Worm (Caenorhabditis elegans): ENCODE results near the gene C44H9.4.

The C44H9.4 gene

DNA sequence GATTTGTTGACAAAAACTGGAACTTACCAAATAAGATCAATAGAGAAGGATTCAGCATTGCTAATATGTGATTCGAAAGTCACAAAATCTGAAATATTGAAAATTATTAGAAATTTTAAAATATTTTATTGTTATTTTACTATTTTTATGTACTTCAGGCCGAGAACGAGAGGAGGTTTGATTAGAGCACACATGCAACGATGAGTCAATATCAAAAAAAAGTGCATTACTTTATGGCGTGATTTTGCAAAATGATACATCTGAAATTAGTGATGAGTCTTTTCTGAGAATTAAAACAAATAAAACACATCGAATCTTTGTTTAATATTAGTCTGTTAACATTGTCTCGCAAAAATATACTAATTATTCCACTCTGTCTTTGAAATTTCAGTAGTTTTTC lies 9.3 kb downstream of the C44H9.4 start:
- no peak for TF ChIP-seq ceh-43 (GFP tag; optimal IDR thresholded peaks at IDR 0.05)
- TF ChIP-seq ham-2 (GFP tag; optimal IDR thresholded peaks at IDR 0.05): no peak
- no peak for TF ChIP-seq M03D4.4 (tag; optimal IDR thresholded peaks at IDR 0.05)
- no peak for TF ChIP-seq flh-1 (GFP tag; optimal IDR thresholded peaks at IDR 0.05)
- TF ChIP-seq ztf-11 (tag; optimal IDR thresholded peaks at IDR 0.05): no peak
- no peak for TF ChIP-seq cnd-1 (tag; optimal IDR thresholded peaks at IDR 0.05)
- TF ChIP-seq lsy-2 (tag; optimal IDR thresholded peaks at IDR 0.05): no peak

- TF ChIP-seq ceh-39 (tag; optimal IDR thresholded peaks at IDR 0.05) (no peak), nhr-28 (tag; optimal IDR thresholded peaks at IDR 0.05) (no peak), zip-8 (tag; optimal IDR thresholded peaks at IDR 0.05) (no peak), nhr-2 (tag; optimal IDR thresholded peaks at IDR 0.05) (no peak), unc-39 (tag; optimal IDR thresholded peaks at IDR 0.05) (no peak), sem-2 (GFP tag; optimal IDR thresholded peaks at IDR 0.05) (no peak), ceh-83 (GFP tag; optimal IDR thresholded peaks at IDR 0.05) (no peak)
These were observed 9.8 kb downstream of the C44H9.4 start, which contains the start of gene C44H9.6 for ce11 chrV:12845247-12845646. C44H9.6 (minus strand) TSS chrV:12845347.

- TF ChIP-seq ceh-43 (GFP tag; optimal IDR thresholded peaks at IDR 0.05) (no peak), sem-2 (GFP tag; optimal IDR thresholded peaks at IDR 0.05) (no peak), lsy-2 (tag; optimal IDR thresholded peaks at IDR 0.05) (no peak), lin-13 (tag; optimal IDR thresholded peaks at IDR 0.05) (no peak)
These were observed 14.2 kb downstream of the C44H9.4 start, which contains the start of gene C44H9.5 for ce11 chrV:12849736-12850135. C44H9.5 (minus strand) TSS chrV:12849864.

DNA sequence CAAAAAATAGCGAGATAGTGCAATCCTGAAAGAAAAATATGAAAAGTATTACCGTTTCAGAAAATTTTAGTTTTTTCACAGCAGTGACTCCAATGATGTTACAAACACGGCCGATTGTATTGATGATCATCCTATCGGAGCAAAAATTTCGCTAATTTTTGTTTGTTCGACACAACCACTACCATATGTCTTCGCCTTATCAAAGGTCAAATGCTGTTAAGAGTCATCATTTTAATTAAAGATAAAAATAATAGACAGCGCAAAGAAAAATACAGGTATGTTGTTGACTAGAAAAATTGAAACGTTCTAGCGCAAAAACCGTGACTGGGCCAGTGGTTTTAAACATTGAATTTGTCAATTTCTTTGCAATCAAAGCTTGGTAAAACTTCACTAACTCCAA lies 16.9 kb downstream of the C44H9.4 start:
- TF ChIP-seq ztf-11 (tag; optimal IDR thresholded peaks at IDR 0.05) (no peak), mep-1 (tag; optimal IDR thresholded peaks at IDR 0.05) (no peak), ceh-39 (tag; optimal IDR thresholded peaks at IDR 0.05) (no peak), bed-3 (GFP tag; optimal IDR thresholded peaks at IDR 0.05) (no peak), unc-120 (tag; optimal IDR thresholded peaks at IDR 0.05; ENCODE audit: poor library complexity, severe bottlenecking) (no peak), elt-1 (tag; optimal IDR thresholded peaks at IDR 0.05; ENCODE audit: borderline replicate concordance, insufficient read depth) (no peak), tbx-8 (GFP tag; optimal IDR thresholded peaks at IDR 0.05) (no peak), ceh-43 (GFP tag; optimal IDR thresholded peaks at IDR 0.05) (no peak), nhr-2 (tag; optimal IDR thresholded peaks at IDR 0.05) (no peak), unc-62 (GFP tag; optimal IDR thresholded peaks at IDR 0.05) (no peak), lin-13 (tag; optimal IDR thresholded peaks at IDR 0.05) (no peak), nhr-237 (tag; optimal IDR thresholded peaks at IDR 0.05) (no peak), ceh-83 (GFP tag; optimal IDR thresholded peaks at IDR 0.05) (no peak), blmp-1 (tag; optimal IDR thresholded peaks at IDR 0.05) (no peak), zip-8 (tag; optimal IDR thresholded peaks at IDR 0.05) (no peak), sptf-1 (tag; optimal IDR thresholded peaks at IDR 0.05) (no peak), snpc-4 (tag; optimal IDR thresholded peaks at IDR 0.05) (no peak), unc-39 (tag; optimal IDR thresholded peaks at IDR 0.05) (no peak), hlh-1 (tag; optimal IDR thresholded peaks at IDR 0.05) (no peak)

ce11 chrV:12854766-12855165 lies 19.3 kb downstream of the C44H9.4 start, which contains the start of gene C44H9.7:
C44H9.7 (minus strand) TSS chrV:12854866.
- TF ChIP-seq unc-62 (GFP tag; optimal IDR thresholded peaks at IDR 0.05): no peak
- no peak for TF ChIP-seq tbx-8 (GFP tag; optimal IDR thresholded peaks at IDR 0.05)
- TF ChIP-seq mep-1 (tag; optimal IDR thresholded peaks at IDR 0.05): no peak
- no peak for TF ChIP-seq unc-120 (tag; optimal IDR thresholded peaks at IDR 0.05; ENCODE audit: poor library complexity, severe bottlenecking)
- TF ChIP-seq mab-5 (tag; optimal IDR thresholded peaks at IDR 0.05): no peak
- no peak for TF ChIP-seq drap-1 (GFP tag; optimal IDR thresholded peaks at IDR 0.05)
- no peak for TF ChIP-seq ztf-11 (tag; optimal IDR thresholded peaks at IDR 0.05)
- TF ChIP-seq pha-4 (tag; optimal IDR thresholded peaks at IDR 0.05): no peak
- no peak for TF ChIP-seq M03D4.4 (tag; optimal IDR thresholded peaks at IDR 0.05)
- no peak for TF ChIP-seq elt-3 (tag; optimal IDR thresholded peaks at IDR 0.05)
- no peak for TF ChIP-seq ham-2 (GFP tag; optimal IDR thresholded peaks at IDR 0.05)
- TF ChIP-seq nhr-12 (tag; optimal IDR thresholded peaks at IDR 0.05): no peak
- no peak for TF ChIP-seq ces-1 (GFP tag; optimal IDR thresholded peaks at IDR 0.05)
- TF ChIP-seq bed-3 (GFP tag; optimal IDR thresholded peaks at IDR 0.05): no peak
- TF ChIP-seq snpc-4 (tag; optimal IDR thresholded peaks at IDR 0.05): no peak
- TF ChIP-seq ceh-43 (GFP tag; optimal IDR thresholded peaks at IDR 0.05): no peak
- TF ChIP-seq ceh-39 (tag; optimal IDR thresholded peaks at IDR 0.05): no peak
